Fruit fly (Drosophila melanogaster): ENCODE measurements around the gene CG11504.

dm6 chr3R:30023445-30023844, 25.7 kb downstream of the CG11504 start:
- TF ChIP-seq vfl (GFP tag; optimal IDR thresholded peaks at IDR 0.05) (no peak), Sin3A (optimal IDR thresholded peaks at IDR 0.05) (no peak), CG11398 (GFP tag; optimal IDR thresholded peaks at IDR 0.05) (no peak), CG6791 (GFP tag; IDR thresholded peaks at IDR 0.05; ENCODE audit: partially characterized antibody) (no peak), jing (GFP tag; optimal IDR thresholded peaks at IDR 0.05) (no peak), CG10654 (GFP tag; optimal IDR thresholded peaks at IDR 0.05) (no peak), pb (GFP tag; optimal IDR thresholded peaks at IDR 0.05) (no peak), gem (tag; optimal IDR thresholded peaks at IDR 0.05) (no peak), HHEX (GFP tag; optimal IDR thresholded peaks at IDR 0.05) (no peak)
